Worm (Caenorhabditis elegans) whole organism, late embryonic: ENCODE results near the gene T19D7.6.

Experiments used
- C08G9.2 ChIP-seq: sonication (generic microtip); optimal IDR thresholded peaks from 2 replicates; lab custom pipeline; 2016; ENCODE audit warnings: mild to moderate bottlenecking, missing genetic modification characterization, moderate library complexity, missing compliant biosample characterization
- Y22D7AL.16 ChIP-seq: sonication (generic microtip); optimal IDR thresholded peaks from 2 replicates; lab custom pipeline; 2016; ENCODE audit warnings: missing genetic modification characterization, missing compliant biosample characterization
- ahr-1 ChIP-seq: sonication (generic microtip); optimal IDR thresholded peaks from 2 replicates; lab custom pipeline; 2016; ENCODE audit warnings: missing genetic modification characterization, missing compliant biosample characterization
- ceh-19 ChIP-seq: fragments of 200-800 bp; sonication (Bioruptor generic); optimal IDR thresholded peaks from 2 replicates; lab custom pipeline; 2018; ENCODE audit warnings: mild to moderate bottlenecking, missing genetic modification characterization, missing compliant biosample characterization
- ceh-2 ChIP-seq: sonication (generic microtip); optimal IDR thresholded peaks from 2 replicates; lab custom pipeline; 2016; ENCODE audit warnings: missing genotype, missing genetic modification characterization, missing compliant biosample characterization
- ceh-22 ChIP-seq: sonication (generic microtip); optimal IDR thresholded peaks from 2 replicates; lab custom pipeline; 2017; ENCODE audit warnings: missing biosample characterization, missing genetic modification characterization
- ceh-30 ChIP-seq: fragments of 150-350 bp; optimal IDR thresholded peaks from 2 replicates; lab custom pipeline; 2014; ENCODE audit warnings: missing biosample characterization, missing genetic modification characterization
- ceh-6 ChIP-seq: fragments of 200-800 bp; sonication (Bioruptor generic); optimal IDR thresholded peaks from 2 replicates; lab custom pipeline; 2018; ENCODE audit warnings: mild to moderate bottlenecking, missing genetic modification characterization, missing compliant biosample characterization
- ceh-9 ChIP-seq: sonication (generic microtip); optimal IDR thresholded peaks from 2 replicates; lab custom pipeline; 2016; ENCODE audit warnings: mild to moderate bottlenecking, missing genetic modification characterization, inconsistent platforms, missing compliant biosample characterization
- che-1 ChIP-seq: sonication (generic microtip); optimal IDR thresholded peaks from 2 replicates; lab custom pipeline; 2016; ENCODE audit warnings: mild to moderate bottlenecking, missing genetic modification characterization, missing compliant biosample characterization
- dve-1 ChIP-seq: sonication (generic microtip); optimal IDR thresholded peaks from 2 replicates; lab custom pipeline; 2017; ENCODE audit warnings: antibody characterized with exemption, mild to moderate bottlenecking, missing genetic modification characterization, missing compliant biosample characterization
- elt-2 ChIP-seq: sonication (generic microtip); optimal IDR thresholded peaks from 2 replicates; lab custom pipeline; 2016; ENCODE audit warnings: missing genetic modification reagents, missing genetic modification characterization, missing compliant biosample characterization
- elt-4 ChIP-seq: sonication (generic microtip); optimal IDR thresholded peaks from 2 replicates; lab custom pipeline; 2016; ENCODE audit warnings: missing genetic modification characterization, missing compliant biosample characterization
- ets-4 ChIP-seq: sonication (generic microtip); optimal IDR thresholded peaks from 2 replicates; lab custom pipeline; 2016; ENCODE audit warnings: missing genetic modification characterization, missing compliant biosample characterization
- fkh-10 ChIP-seq: fragments of 150-350 bp; optimal IDR thresholded peaks from 2 replicates; lab custom pipeline; 2014; ENCODE audit warnings: missing biosample characterization, missing genetic modification reagents, missing genetic modification characterization
- hlh-15 ChIP-seq: sonication (generic microtip); optimal IDR thresholded peaks from 2 replicates; lab custom pipeline; 2016; ENCODE audit warnings: missing genetic modification characterization, missing compliant biosample characterization
- hlh-6 ChIP-seq: sonication (generic microtip); optimal IDR thresholded peaks from 2 replicates; lab custom pipeline; 2016; ENCODE audit warnings: missing genotype, missing genetic modification characterization, missing compliant biosample characterization
- hlh-8 ChIP-seq: sonication (generic microtip); optimal IDR thresholded peaks from 2 replicates; lab custom pipeline; 2016; ENCODE audit warnings: missing genotype, missing genetic modification characterization, missing compliant biosample characterization
- lim-6 ChIP-seq: sonication (generic microtip); optimal IDR thresholded peaks from 2 replicates; lab custom pipeline; 2016; ENCODE audit warnings: missing genetic modification characterization, missing compliant biosample characterization
- madf-2 ChIP-seq: sonication (generic microtip); optimal IDR thresholded peaks from 2 replicates; lab custom pipeline; 2017; ENCODE audit warnings: missing genetic modification characterization, missing compliant biosample characterization
- nfya-1 ChIP-seq: sonication (generic microtip); optimal IDR thresholded peaks from 2 replicates; lab custom pipeline; 2017; ENCODE audit warnings: missing genetic modification characterization, mild to moderate bottlenecking, missing compliant biosample characterization, antibody characterized with exemption, moderate library complexity
- nhr-11 ChIP-seq: fragments of 150-350 bp; optimal IDR thresholded peaks from 2 replicates; lab custom pipeline; 2014; ENCODE audit warnings: missing biosample characterization, missing genetic modification characterization
- nhr-232 ChIP-seq: sonication (generic microtip); optimal IDR thresholded peaks from 2 replicates; lab custom pipeline; 2016; ENCODE audit warnings: missing genetic modification characterization, missing compliant biosample characterization
- npax-4 ChIP-seq: sonication (generic microtip); optimal IDR thresholded peaks from 2 replicates; lab custom pipeline; 2016; ENCODE audit warnings: missing genetic modification characterization, missing compliant biosample characterization
- odd-2 ChIP-seq: sonication (generic microtip); optimal IDR thresholded peaks from 2 replicates; lab custom pipeline; 2017; ENCODE audit warnings: antibody characterized with exemption, mild to moderate bottlenecking, missing genetic modification characterization, missing compliant biosample characterization
- pat-9 ChIP-seq: fragments of 200-800 bp; sonication (Bioruptor generic); optimal IDR thresholded peaks from 2 replicates; lab custom pipeline; 2018; ENCODE audit warnings: mild to moderate bottlenecking, missing genetic modification characterization, moderate library complexity, missing compliant biosample characterization
- pax-1 ChIP-seq: fragments of 150-350 bp; optimal IDR thresholded peaks from 2 replicates; lab custom pipeline; 2014; ENCODE audit warnings: missing biosample characterization, missing genetic modification characterization
- pha-4 ChIP-seq: fragments of 150-350 bp; optimal IDR thresholded peaks from 2 replicates; lab custom pipeline; 2018; ENCODE audit warnings: missing biosample characterization, missing genetic modification reagents, missing genetic modification characterization
- pqm-1 ChIP-seq: sonication (generic microtip); optimal IDR thresholded peaks from 2 replicates; lab custom pipeline; 2016; ENCODE audit warnings: missing genetic modification characterization, missing compliant biosample characterization
- pros-1 ChIP-seq: fragments of 150-350 bp; optimal IDR thresholded peaks from 2 replicates; lab custom pipeline; 2014; ENCODE audit warnings: missing biosample characterization, missing genetic modification reagents, missing genetic modification characterization
- sdc-2 ChIP-seq: sonication (generic microtip); optimal IDR thresholded peaks from 2 replicates; lab custom pipeline; 2016; ENCODE audit warnings: missing genotype, missing genetic modification characterization, missing compliant biosample characterization
- sox-4 ChIP-seq: sonication (generic microtip); optimal IDR thresholded peaks from 2 replicates; lab custom pipeline; 2017; ENCODE audit warnings: mild to moderate bottlenecking, missing genetic modification characterization, inconsistent platforms, missing compliant biosample characterization
- syd-9 ChIP-seq: sonication (generic microtip); optimal IDR thresholded peaks from 2 replicates; lab custom pipeline; 2016; ENCODE audit warnings: mild to moderate bottlenecking, missing genetic modification characterization, moderate library complexity, missing compliant biosample characterization
- tbx-2 ChIP-seq: sonication (generic microtip); optimal IDR thresholded peaks from 2 replicates; lab custom pipeline; 2016; ENCODE audit warnings: missing genetic modification characterization, missing compliant biosample characterization
- tbx-7 ChIP-seq: sonication (generic microtip); optimal IDR thresholded peaks from 2 replicates; lab custom pipeline; 2016; ENCODE audit warnings: missing genotype, missing genetic modification characterization, missing compliant biosample characterization
- ttx-3 ChIP-seq: sonication (generic microtip); optimal IDR thresholded peaks from 2 replicates; lab custom pipeline; 2016; ENCODE audit warnings: missing genetic modification reagents, missing genetic modification characterization, missing compliant biosample characterization
- unc-86 ChIP-seq: sonication (generic microtip); optimal IDR thresholded peaks from 2 replicates; lab custom pipeline; 2016; ENCODE audit warnings: missing genetic modification characterization, missing compliant biosample characterization
- zip-5 ChIP-seq: sonication (generic microtip); optimal IDR thresholded peaks from 2 replicates; lab custom pipeline; 2016; ENCODE audit warnings: missing genetic modification characterization, missing compliant biosample characterization
- ztf-16 ChIP-seq: sonication (generic microtip); optimal IDR thresholded peaks from 2 replicates; lab custom pipeline; 2017; ENCODE audit warnings: missing genetic modification characterization, missing compliant biosample characterization

T19D7.6 gene

DNA sequence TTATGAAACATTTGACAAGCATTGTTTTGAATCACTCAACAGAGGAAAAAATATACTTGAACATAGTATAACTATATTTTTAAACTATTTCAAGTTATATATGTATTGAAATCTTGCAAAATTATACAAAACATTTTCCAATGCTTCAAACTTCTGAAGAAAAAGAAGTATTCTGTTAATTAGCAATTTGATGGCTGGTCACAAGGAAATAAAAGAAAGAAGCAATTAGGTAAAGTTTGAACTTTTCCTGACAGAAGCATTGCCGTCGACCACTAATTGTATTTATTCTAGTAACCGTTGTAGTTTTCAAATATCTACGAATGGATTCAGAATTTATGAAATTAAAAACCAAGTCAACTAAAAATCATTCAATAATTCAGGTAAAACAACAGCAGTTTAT is 18.0 kb upstream of the T19D7.6 start:
- TF ChIP-seq nfya-1 (tag; lab: Kevin White, UChicago): no peak

- no peak for TF ChIP-seq hlh-6
- no peak for TF ChIP-seq tbx-7 (tag; lab: Kevin White, UChicago)
- TF ChIP-seq pqm-1 (tag; lab: Kevin White, UChicago): no peak
- TF ChIP-seq pax-1 (tag; lab: Kevin White, UChicago): no peak
- no peak for TF ChIP-seq ceh-2 (tag; lab: Kevin White, UChicago)
- TF ChIP-seq ceh-6 (GFP tag; lab: Kevin White, UChicago): no peak
- no peak for TF ChIP-seq zip-5 (tag; lab: Kevin White, UChicago)
- TF ChIP-seq dve-1 (tag; lab: Kevin White, UChicago): no peak
- no peak for TF ChIP-seq syd-9 (tag; lab: Kevin White, UChicago)
- TF ChIP-seq hlh-15 (tag; lab: Kevin White, UChicago): no peak
- TF ChIP-seq ahr-1 (tag; lab: Kevin White, UChicago): no peak
- TF ChIP-seq unc-86 (tag; lab: Kevin White, UChicago): no peak
- TF ChIP-seq pat-9: no peak
- TF ChIP-seq elt-2 (tag; lab: Kevin White, UChicago): no peak
- TF ChIP-seq lim-6 (tag; lab: Kevin White, UChicago): no peak
- TF ChIP-seq madf-2 (tag; lab: Kevin White, UChicago): no peak
- no peak for TF ChIP-seq elt-4
- TF ChIP-seq C08G9.2 (tag; lab: Kevin White, UChicago): no peak
- no peak for TF ChIP-seq ceh-19 (GFP tag; lab: Kevin White, UChicago)
- no peak for TF ChIP-seq pros-1 (tag; lab: Kevin White, UChicago)
These were observed 12.1 kb upstream of the T19D7.6 start, which contains the start of gene Y9C12A.1 for ce11 chrX:682691-683090. Y9C12A.1 (minus strand) TSS chrX:682791.

- no peak for TF ChIP-seq unc-86 (tag; lab: Kevin White, UChicago)
These were observed 10.8 kb upstream of the T19D7.6 start for ce11 chrX:681413-681812.

ce11 chrX:680920-681319 is 10.3 kb upstream of the T19D7.6 start, which contains the start of gene T19D7.7:
T19D7.7 (minus strand) TSS chrX:681020.
- no peak for TF ChIP-seq ceh-9 (tag; lab: Kevin White, UChicago)
- no peak for TF ChIP-seq pha-4 (tag; lab: Kevin White, UChicago)
- TF ChIP-seq ets-4 (tag; lab: Kevin White, UChicago): no peak
- TF ChIP-seq lim-6 (tag; lab: Kevin White, UChicago): no peak
- TF ChIP-seq nhr-232 (tag; lab: Kevin White, UChicago): no peak
- TF ChIP-seq sox-4: no peak
- no peak for TF ChIP-seq tbx-2 (tag; lab: Kevin White, UChicago)
- TF ChIP-seq pax-1 (tag; lab: Kevin White, UChicago): no peak
- TF ChIP-seq hlh-8 (tag; lab: Kevin White, UChicago): no peak
- TF ChIP-seq fkh-10: no peak
- TF ChIP-seq sdc-2: no peak
- TF ChIP-seq ceh-30 (tag; lab: Kevin White, UChicago): no peak
- no peak for TF ChIP-seq madf-2 (tag; lab: Kevin White, UChicago)
- TF ChIP-seq npax-4 (tag; lab: Kevin White, UChicago): no peak
- no peak for TF ChIP-seq odd-2
- no peak for TF ChIP-seq syd-9 (tag; lab: Kevin White, UChicago)
- TF ChIP-seq ceh-22: no peak

- TF ChIP-seq che-1 (tag; lab: Kevin White, UChicago) (no peak), nhr-11 (no peak), ztf-16 (no peak), Y22D7AL.16 (tag; lab: Kevin White, UChicago) (no peak), sdc-2 (no peak), ttx-3 (no peak), nhr-232 (tag; lab: Kevin White, UChicago) (no peak)
These were observed 1.2 kb upstream of the T19D7.6 start, which contains the start of gene lgc-32 for ce11 chrX:671807-672206. lgc-32 (plus strand) TSS chrX:672107.
